Fruit fly (Drosophila melanogaster) whole organism, embryonic: ENCODE measurements around the gene CG5021.

Experiments
- Awh ChIP-seq: fragments of 200-800 bp; sonication (Bioruptor generic); IDR thresholded peaks from 2 replicates; pipeline ENCODE4, ENCODE4 v1.3.6; 2022; ENCODE audit warnings: missing biosample characterization, missing genetic modification characterization
- B-H1 ChIP-seq: fragments of 200-800 bp; sonication (Bioruptor generic); IDR thresholded peaks from 3 replicates; pipeline ENCODE4 v1.3.6; 2022; ENCODE audit warnings: missing biosample characterization, missing genetic modification characterization
- CG10274 ChIP-seq: fragments of 200-800 bp; sonication (Bioruptor generic); optimal IDR thresholded peaks from 3 replicates; lab custom pipeline; 2017; ENCODE audit warnings: missing biosample characterization, mild to moderate bottlenecking, missing genetic modification characterization
- CG11560 ChIP-seq: fragments of 200-800 bp; sonication (Bioruptor generic); IDR thresholded peaks from 3 replicates; pipeline ENCODE4 v1.3.6; 2022; ENCODE audit warnings: missing biosample characterization, missing genetic modification characterization
- CG11695 ChIP-seq: fragments of 200-800 bp; sonication (Bioruptor generic); IDR thresholded peaks from 3 replicates; pipeline ENCODE4 v1.3.6; 2022; ENCODE audit warnings: missing biosample characterization, missing genetic modification characterization
- CG12071 ChIP-seq: fragments of 200-800 bp; sonication (Bioruptor generic); optimal IDR thresholded peaks from 3 replicates; lab custom pipeline; 2018; ENCODE audit warnings: missing biosample characterization, mild to moderate bottlenecking, missing genetic modification characterization
- CG12236 ChIP-seq: fragments of 200-800 bp; sonication (Bioruptor generic); optimal IDR thresholded peaks from 2 replicates; lab custom pipeline; 2016; ENCODE audit warnings: missing biosample characterization, missing genetic modification characterization
- CG15073 ChIP-seq: fragments of 200-800 bp; sonication (Bioruptor generic); optimal IDR thresholded peaks from 2 replicates; lab custom pipeline; 2016; ENCODE audit warnings: missing biosample characterization, missing genetic modification characterization
- CG15479 ChIP-seq: fragments of 200-800 bp; sonication (Bioruptor generic); optimal IDR thresholded peaks from 3 replicates; lab custom pipeline; 2019; ENCODE audit warnings: missing biosample characterization, mild to moderate bottlenecking, missing genetic modification characterization, moderate library complexity
- CG2129 ChIP-seq: fragments of 200-800 bp; sonication (Bioruptor generic); IDR thresholded peaks from 2 replicates; pipeline ENCODE4 v1.3.6; 2022; ENCODE audit warnings: missing biosample characterization, missing genetic modification characterization; ENCODE audit not compliant: partially characterized antibody
- CG33213 ChIP-seq: fragments of 200-800 bp; sonication (Bioruptor generic); optimal IDR thresholded peaks from 3 replicates; lab custom pipeline; 2016; ENCODE audit warnings: missing biosample characterization, missing genetic modification characterization
- CG4328 ChIP-seq: fragments of 200-800 bp; sonication (Bioruptor generic); optimal IDR thresholded peaks from 3 replicates; lab custom pipeline; 2017; ENCODE audit warnings: missing biosample characterization, missing genetic modification reagents, missing genetic modification characterization
- CG5953 ChIP-seq: fragments of 200-800 bp; sonication (Bioruptor generic); IDR thresholded peaks from 2 replicates; pipeline ENCODE4 v1.3.6; 2022; ENCODE audit warnings: missing biosample characterization, missing genetic modification characterization
- CG6654 ChIP-seq: fragments of 200-800 bp; sonication (Bioruptor generic); optimal IDR thresholded peaks from 2 replicates; lab custom pipeline; 2017; ENCODE audit warnings: missing biosample characterization, mild to moderate bottlenecking, missing genetic modification characterization
- CG6689 ChIP-seq: fragments of 200-800 bp; sonication (Bioruptor generic); IDR thresholded peaks from 2 replicates; pipeline ENCODE4 v1.3.6; 2022; ENCODE audit warnings: missing biosample characterization, missing genetic modification characterization
- CG6813 ChIP-seq: fragments of 200-800 bp; sonication (Bioruptor generic); optimal IDR thresholded peaks from 2 replicates; lab custom pipeline; 2017; ENCODE audit warnings: missing biosample characterization, missing genetic modification characterization, mild to moderate bottlenecking, moderate library complexity, missing genetic modification reagents
- CG9817 ChIP-seq: fragments of 200-800 bp; sonication (Bioruptor generic); optimal IDR thresholded peaks from 2 replicates; lab custom pipeline; 2018; ENCODE audit warnings: missing biosample characterization, mild to moderate bottlenecking, missing genetic modification characterization, moderate library complexity
- Dip2 ChIP-seq: fragments of 200-800 bp; sonication (Bioruptor generic); IDR thresholded peaks from 2 replicates; pipeline ENCODE4 v1.3.6; 2022; ENCODE audit warnings: missing biosample characterization, missing genetic modification characterization
- E2f1 ChIP-seq: fragments of 200-800 bp; sonication (Bioruptor generic); IDR thresholded peaks from 2 replicates; pipeline ENCODE4 v1.3.6; 2022; ENCODE audit warnings: missing biosample characterization, missing genetic modification characterization
- E2f2 ChIP-seq: fragments of 200-800 bp; sonication (Bioruptor generic); IDR thresholded peaks from 2 replicates; pipeline ENCODE4 v1.3.6; 2022; ENCODE audit warnings: missing biosample characterization, missing genetic modification characterization
- Ets97D ChIP-seq: fragments of 200-800 bp; sonication (Bioruptor generic); optimal IDR thresholded peaks from 3 replicates; lab custom pipeline; 2016; ENCODE audit warnings: missing biosample characterization, missing genetic modification characterization
- Fer1 ChIP-seq: fragments of 200-800 bp; sonication (Bioruptor generic); optimal IDR thresholded peaks from 2 replicates; lab custom pipeline; 2017; ENCODE audit warnings: missing biosample characterization, mild to moderate bottlenecking, missing genetic modification characterization
- HHEX ChIP-seq: fragments of 200-800 bp; sonication (Bioruptor generic); optimal IDR thresholded peaks from 3 replicates; lab custom pipeline; 2017; ENCODE audit warnings: missing biosample characterization, mild to moderate bottlenecking, missing genetic modification characterization, missing genetic modification reagents
- Hr39 ChIP-seq: fragments of >200 bp; optimal IDR thresholded peaks from 2 replicates; lab custom pipeline; 2017
- Hsf ChIP-seq: fragments of 200-800 bp; sonication (Bioruptor generic); optimal IDR thresholded peaks from 3 replicates; lab custom pipeline; 2016; ENCODE audit warnings: missing biosample characterization, missing genetic modification characterization
- Jarid2 ChIP-seq: fragments of 200-800 bp; sonication (Bioruptor generic); optimal IDR thresholded peaks from 3 replicates; lab custom pipeline; 2017; ENCODE audit warnings: mild to moderate bottlenecking, missing biosample characterization, missing genetic modification reagents, missing genetic modification characterization
- Myb ChIP-seq: fragments of 200-800 bp; sonication (Bioruptor generic); optimal IDR thresholded peaks from 2 replicates; lab custom pipeline; 2016; ENCODE audit warnings: missing biosample characterization, missing genetic modification characterization
- Rx ChIP-seq: fragments of 200-800 bp; sonication (Bioruptor generic); IDR thresholded peaks from 2 replicates; pipeline ENCODE4 v1.3.6; 2022; ENCODE audit warnings: missing biosample characterization, missing genetic modification characterization
- Sin3A ChIP-seq: fragments of >200 bp; optimal IDR thresholded peaks from 2 replicates; lab custom pipeline; 2018
- Ssrp ChIP-seq: fragments of 200-800 bp; sonication (Bioruptor generic); optimal IDR thresholded peaks from 2 replicates; lab custom pipeline; 2018; ENCODE audit warnings: missing biosample characterization, mild to moderate bottlenecking, missing genetic modification characterization, moderate library complexity
- al ChIP-seq: fragments of 200-800 bp; sonication (Bioruptor generic); IDR thresholded peaks from 2 replicates; pipeline ENCODE4 v1.3.6; 2022; ENCODE audit warnings: missing biosample characterization, missing genetic modification characterization
- bcd ChIP-seq: fragments of 200-800 bp; sonication (Bioruptor generic); optimal IDR thresholded peaks from 2 replicates; lab custom pipeline; 2017; ENCODE audit warnings: missing biosample characterization, mild to moderate bottlenecking, missing genetic modification characterization
- br ChIP-seq: fragments of >200 bp; optimal IDR thresholded peaks from 2 replicates; lab custom pipeline; 2017
- cwo ChIP-seq: fragments of 200-800 bp; sonication (Bioruptor generic); optimal IDR thresholded peaks from 3 replicates; lab custom pipeline; 2017; ENCODE audit warnings: missing biosample characterization, missing genetic modification characterization, mild to moderate bottlenecking, moderate library complexity, missing genetic modification reagents
- dan ChIP-seq: fragments of 200-800 bp; sonication (Bioruptor generic); IDR thresholded peaks from 2 replicates; pipeline ENCODE4 v1.3.6; 2022; ENCODE audit warnings: missing biosample characterization, missing genetic modification characterization
- eve ChIP-seq, 2 experiments: fragments of >200 bp; optimal IDR thresholded peaks; 2 replicates each; lab custom pipeline; 2017; ENCODE audit warnings: missing biosample characterization in 2 of 2, missing genetic modification characterization in 2 of 2
- fd96Cb ChIP-seq: fragments of 200-800 bp; sonication (Bioruptor generic); optimal IDR thresholded peaks from 2 replicates; lab custom pipeline; 2018; ENCODE audit warnings: missing biosample characterization, mild to moderate bottlenecking, missing genetic modification characterization, moderate library complexity
- grau ChIP-seq: fragments of 200-800 bp; optimal IDR thresholded peaks from 3 replicates; lab custom pipeline; 2019; ENCODE audit warnings: missing biosample characterization, mild to moderate bottlenecking, missing genetic modification characterization, moderate library complexity
- hkb ChIP-seq, 2 experiments: fragments of 200-800 bp in 1 of 2; fragments of >200 bp in 1 of 2; sonication (Bioruptor generic) in 1 of 2; IDR thresholded peaks in 1 of 2; optimal IDR thresholded peaks in 1 of 2; 2 replicates each; pipeline versions ENCODE4 v1.3.6 to Lab custom; 2017 to 2022; ENCODE audit warnings: missing biosample characterization in 1 of 2, missing genetic modification characterization in 1 of 2
- jing ChIP-seq: fragments of 200-800 bp; sonication (Bioruptor generic); optimal IDR thresholded peaks from 2 replicates; lab custom pipeline; 2018; ENCODE audit warnings: missing biosample characterization, mild to moderate bottlenecking, missing genetic modification characterization
- klu ChIP-seq: fragments of 200-800 bp; sonication (Bioruptor generic); IDR thresholded peaks from 2 replicates; pipeline ENCODE4 v1.3.6; 2022; ENCODE audit warnings: missing biosample characterization, missing genetic modification characterization
- kni ChIP-seq: fragments of 200-800 bp; sonication (Bioruptor generic); optimal IDR thresholded peaks from 3 replicates; lab custom pipeline; 2017; ENCODE audit warnings: mild to moderate bottlenecking, missing biosample characterization, missing genetic modification reagents, missing genetic modification characterization
- lab ChIP-seq: fragments of 200-800 bp; sonication (Bioruptor generic); optimal IDR thresholded peaks from 3 replicates; lab custom pipeline; 2017; ENCODE audit warnings: missing biosample characterization, missing genetic modification characterization, mild to moderate bottlenecking, moderate library complexity, missing genetic modification reagents
- nerfin-2 ChIP-seq: fragments of 200-800 bp; sonication (Bioruptor generic); IDR thresholded peaks from 2 replicates; pipeline ENCODE4 v1.3.6; 2022; ENCODE audit warnings: missing biosample characterization, missing genetic modification characterization; ENCODE audit not compliant: partially characterized antibody
- onecut ChIP-seq: fragments of 200-800 bp; sonication (Bioruptor generic); IDR thresholded peaks from 2 replicates; pipeline ENCODE4 v1.3.6; 2022; ENCODE audit warnings: missing biosample characterization, missing genetic modification characterization
- peb ChIP-seq: fragments of 200-800 bp; sonication (Bioruptor generic); IDR thresholded peaks from 2 replicates; pipeline ENCODE4 v1.3.6; 2022; ENCODE audit warnings: missing biosample characterization, missing genetic modification characterization
- phol ChIP-seq: fragments of 200-800 bp; sonication (Bioruptor generic); optimal IDR thresholded peaks from 3 replicates; lab custom pipeline; 2018; ENCODE audit warnings: missing biosample characterization, mild to moderate bottlenecking, missing genetic modification characterization, moderate library complexity
- sens-2 ChIP-seq: fragments of 200-800 bp; sonication (Bioruptor generic); IDR thresholded peaks from 2 replicates; pipeline ENCODE4 v1.3.6; 2022; ENCODE audit warnings: missing biosample characterization, missing genetic modification characterization
- shn ChIP-seq: fragments of 200-800 bp; sonication (Bioruptor generic); optimal IDR thresholded peaks from 3 replicates; lab custom pipeline; 2016; ENCODE audit warnings: missing biosample characterization, missing genetic modification characterization
- sr ChIP-seq: fragments of 200-800 bp; sonication (Bioruptor generic); IDR thresholded peaks from 3 replicates; pipeline ENCODE4 v1.3.6; 2022; ENCODE audit warnings: missing biosample characterization, missing genetic modification characterization
- tna ChIP-seq: fragments of 200-800 bp; sonication (Bioruptor generic); IDR thresholded peaks from 2 replicates; pipeline ENCODE4 v1.3.6; 2022; ENCODE audit warnings: missing biosample characterization, missing genetic modification characterization; ENCODE audit not compliant: partially characterized antibody
- zen ChIP-seq: fragments of 200-800 bp; sonication (Bioruptor generic); optimal IDR thresholded peaks from 3 replicates; lab custom pipeline; 2018; ENCODE audit warnings: missing biosample characterization, mild to moderate bottlenecking, missing genetic modification characterization, moderate library complexity

CG5021 gene

dm6 chr3L:8931916-8932315, 34.7 kb upstream of the CG5021 start (continued):
- peak; percentile 44 for TF ChIP-seq Fer1 (GFP tag; lab: Kevin White, UChicago)
- TF ChIP-seq CG15073 = no peak
- TF ChIP-seq cwo (GFP tag; lab: Kevin White, UChicago) = no peak
- TF ChIP-seq peb (GFP tag; lab: Robert Waterston, UW) = no peak
- TF ChIP-seq klu = no peak
- no peak for TF ChIP-seq CG15479 (GFP tag; lab: Kevin White, UChicago)
- TF ChIP-seq fd96Cb (tag; lab: Kevin White, UChicago) = no peak
- TF ChIP-seq CG12071 (GFP tag; lab: Kevin White, UChicago) = no peak
- no peak for TF ChIP-seq Myb
- no peak for TF ChIP-seq CG4328
- no peak for TF ChIP-seq CG11560 (tag; lab: Robert Waterston, UW)
- no peak for TF ChIP-seq al
- TF ChIP-seq CG6689 = no peak
- TF ChIP-seq CG9817 (tag; lab: Kevin White, UChicago) = no peak
- no peak for TF ChIP-seq CG6654 (GFP tag; lab: Kevin White, UChicago)
- no peak for TF ChIP-seq phol
- TF ChIP-seq Sin3A (lab: Kevin White, UChicago) = no peak
- TF ChIP-seq zen (tag; lab: Kevin White, UChicago) = no peak
- TF ChIP-seq shn (GFP tag; lab: Kevin White, UChicago) = no peak
- no peak for TF ChIP-seq Hsf
- TF ChIP-seq Hr39 (lab: Kevin White, UChicago) = no peak
- TF ChIP-seq E2f2 (GFP tag; lab: Robert Waterston, UW) = peak; percentile 77
- no peak for TF ChIP-seq B-H1 (GFP tag; lab: Robert Waterston, UW)
- TF ChIP-seq sr = no peak
- no peak for TF ChIP-seq nerfin-2 (GFP tag; lab: Robert Waterston, UW)
- TF ChIP-seq Ets97D (GFP tag; lab: Kevin White, UChicago) = peak; percentile 89
- TF ChIP-seq E2f1 (GFP tag; lab: Robert Waterston, UW) = no peak
- TF ChIP-seq CG10274 = no peak
- peak in 1 of 2 experiments; percentile 50 for TF ChIP-seq eve (GFP tag; optimal IDR thresholded peaks at IDR 0.05; lab: Kevin White, UChicago)
- TF ChIP-seq dan (GFP tag; lab: Robert Waterston, UW) = no peak
- TF ChIP-seq Ssrp = no peak
- no peak for TF ChIP-seq grau (tag; lab: Kevin White, UChicago)
- no peak for TF ChIP-seq CG2129 (GFP tag; lab: Robert Waterston, UW)
- TF ChIP-seq CG5953 (GFP tag; lab: Robert Waterston, UW) = no peak
- TF ChIP-seq kni (GFP tag; lab: Kevin White, UChicago) = no peak
- TF ChIP-seq HHEX (GFP tag; lab: Kevin White, UChicago) = no peak
- no peak for TF ChIP-seq jing (GFP tag; lab: Kevin White, UChicago)
- TF ChIP-seq CG6813 (GFP tag; lab: Kevin White, UChicago) = peak; percentile 13
- 0 out of 3 replicates have a peak, but pooled peaks have one; percentile 28 for TF ChIP-seq CG11695 (GFP tag; lab: Robert Waterston, UW)
- no peak for TF ChIP-seq onecut (GFP tag; lab: Robert Waterston, UW)
- no peak for TF ChIP-seq bcd (GFP tag; lab: Kevin White, UChicago)
- TF ChIP-seq hkb (optimal IDR thresholded peaks at IDR 0.05; lab: Kevin White, UChicago) = no peak
- TF ChIP-seq hkb (GFP tag; IDR thresholded peaks at IDR 0.05; lab: Robert Waterston, UW) = 0 out of 2 replicates have a peak, but pooled peaks have one; percentile 22
- no peak for TF ChIP-seq Jarid2
- TF ChIP-seq CG12236 (GFP tag; lab: Kevin White, UChicago) = no peak
- TF ChIP-seq tna (GFP tag; lab: Robert Waterston, UW) = no peak
- TF ChIP-seq Dip2 (GFP tag; lab: Robert Waterston, UW) = no peak
- TF ChIP-seq Rx (GFP tag; lab: Robert Waterston, UW) = no peak
- no peak for TF ChIP-seq sens-2 (GFP tag; lab: Robert Waterston, UW)
- TF ChIP-seq br (lab: Kevin White, UChicago) = no peak
- TF ChIP-seq CG33213 (GFP tag; lab: Kevin White, UChicago) = no peak
- TF ChIP-seq lab (GFP tag; lab: Kevin White, UChicago) = no peak
- TF ChIP-seq Awh (GFP tag; lab: Robert Waterston, UW) = no peak
